Fruit fly (Drosophila melanogaster): ENCODE measurements around the gene Rpt3R.
A peak's percentile ranks its signal among the peaks of the same experiment; 100 is the strongest.

dm6 chr3R:9762955-9763931 is 6.9 kb upstream of the Rpt3R start, which contains the start of the genes Snap24 and CG8478:
- TF ChIP-seq CG8159 (tag; optimal IDR thresholded peaks at IDR 0.05) (no peak), CG17806 (tag; optimal IDR thresholded peaks at IDR 0.05) (no peak), CG10348 (GFP tag; IDR thresholded peaks at IDR 0.05) (no peak), CG32121 (GFP tag; IDR thresholded peaks at IDR 0.05) (no peak), CG13204 (GFP tag; optimal IDR thresholded peaks at IDR 0.05) (no peak), Snoo (tag; optimal IDR thresholded peaks at IDR 0.05) (peak; percentile 12), fd96Ca (GFP tag; IDR thresholded peaks at IDR 0.05) (no peak), CG8301 (tag; optimal IDR thresholded peaks at IDR 0.05) (no peak), gl (tag; optimal IDR thresholded peaks at IDR 0.05) (no peak), Pif1A (GFP tag; optimal IDR thresholded peaks at IDR 0.05) (no peak), CG9948 (tag; optimal IDR thresholded peaks at IDR 0.05) (peak; percentile 28)
